Worm (Caenorhabditis elegans): Measurements from ENCODE around the gene C37C3.17.

The C37C3.17 gene

ce11 chrV:7855382-7855994, 6.2 kb downstream of the C37C3.17 start, which contains the start of gene C37C3.2 (continued):
- TF ChIP-seq mxl-3 (GFP tag; optimal IDR thresholded peaks at IDR 0.05) (no peak), ceh-82 (tag; optimal IDR thresholded peaks at IDR 0.05) (no peak), nhr-77 (tag; optimal IDR thresholded peaks at IDR 0.05) (peak; percentile 51), unc-62 (GFP tag; optimal IDR thresholded peaks at IDR 0.05 in 1 of 2) (no peak), unc-62 (tag; optimal IDR thresholded peaks at IDR 0.05) (no peak), skn-1 (tag; optimal IDR thresholded peaks at IDR 0.05) (no peak), ZK546.5 (tag; optimal IDR thresholded peaks at IDR 0.05) (no peak), F49E8.2 (tag; optimal IDR thresholded peaks at IDR 0.05; ENCODE audit: borderline replicate concordance) (no peak), daf-8 (GFP tag; IDR thresholded peaks at IDR 0.05) (no peak), nhr-42 (GFP tag; IDR thresholded peaks at IDR 0.05) (no peak), zfp-3 (GFP tag; conservative IDR thresholded peaks at IDR 0.05) (no peak), ctbp-1 (GFP tag; IDR thresholded peaks at IDR 0.05) (no peak), nhr-6 (tag; optimal IDR thresholded peaks at IDR 0.05) (no peak), spr-1 (tag; optimal IDR thresholded peaks at IDR 0.05) (peak; percentile 2), hlh-30 (tag; optimal IDR thresholded peaks at IDR 0.05; ENCODE audit: insufficient read depth) (peak; percentile 8), zip-2 (tag; optimal IDR thresholded peaks at IDR 0.05) (no peak)

- TF ChIP-seq mes-2 (tag; optimal IDR thresholded peaks at IDR 0.05; ENCODE audit: poor library complexity, severe bottlenecking), result peak; percentile 72
- no peak for TF ChIP-seq ZK546.5 (tag; optimal IDR thresholded peaks at IDR 0.05)
- TF ChIP-seq ztf-11 (tag; optimal IDR thresholded peaks at IDR 0.05), result no peak
- 0 out of 2 replicates have a peak, but pooled peaks have one; percentile 63 for TF ChIP-seq D1046.2 (GFP tag; IDR thresholded peaks at IDR 0.05)
- TF ChIP-seq ceh-32 (tag; optimal IDR thresholded peaks at IDR 0.05; ENCODE audit: poor library complexity), result no peak
- peak; percentile 31 for TF ChIP-seq dpl-1 (GFP tag; optimal IDR thresholded peaks at IDR 0.05)
- peak; percentile 55 for TF ChIP-seq ceh-20 (GFP tag; IDR thresholded peaks at IDR 0.05)
- no peak for TF ChIP-seq nhr-10 (tag; optimal IDR thresholded peaks at IDR 0.05)
- TF ChIP-seq unc-62 (GFP tag; optimal IDR thresholded peaks at IDR 0.05 in 1 of 2), result peak in 1 of 2 experiments; percentile 97
- no peak for TF ChIP-seq unc-62 (tag; optimal IDR thresholded peaks at IDR 0.05)
- peak; percentile 84 for TF ChIP-seq dmd-6 (GFP tag; IDR thresholded peaks at IDR 0.05)
- TF ChIP-seq egl-43 (GFP tag; IDR thresholded peaks at IDR 0.05), result peak; percentile 76; the same call in 1 of the 2 replicates
- TF ChIP-seq mxl-3 (GFP tag; optimal IDR thresholded peaks at IDR 0.05), result peak; percentile 84
- peak; percentile 53 for TF ChIP-seq T20F7.1 (GFP tag; optimal IDR thresholded peaks at IDR 0.05)
- no peak for TF ChIP-seq Y48G9A.11 (GFP tag; IDR thresholded peaks at IDR 0.05)
- no peak for TF ChIP-seq F10B5.3 (tag; optimal IDR thresholded peaks at IDR 0.05)
- TF ChIP-seq nhr-42 (GFP tag; IDR thresholded peaks at IDR 0.05), result peak; percentile 35; the same call in 1 of the 2 replicates
- peak; percentile 77 for TF ChIP-seq nhr-11 (tag; optimal IDR thresholded peaks at IDR 0.05)
- peak; percentile 12 for TF ChIP-seq F37D6.2 (tag; optimal IDR thresholded peaks at IDR 0.05)
- TF ChIP-seq nhr-102 (tag; optimal IDR thresholded peaks at IDR 0.05), result peak; percentile 60
- peak; percentile 50; the same call in 1 of the 2 replicates for TF ChIP-seq lin-1 (GFP tag; IDR thresholded peaks at IDR 0.05)
- TF ChIP-seq fkh-10 (GFP tag; optimal IDR thresholded peaks at IDR 0.05), result peak; percentile 23
- TF ChIP-seq nhr-48 (tag; optimal IDR thresholded peaks at IDR 0.05), result peak; percentile 56
- peak; percentile 60 for TF ChIP-seq nhr-6 (tag; optimal IDR thresholded peaks at IDR 0.05)
- peak; percentile 58 for TF ChIP-seq lin-38 (GFP tag; IDR thresholded peaks at IDR 0.05)
- TF ChIP-seq mdl-1 (tag; optimal IDR thresholded peaks at IDR 0.05), result peak; percentile 63 to 78
- TF ChIP-seq F26F4.8 (GFP tag; conservative IDR thresholded peaks at IDR 0.05), result no peak
- TF ChIP-seq jun-1 (tag; optimal IDR thresholded peaks at IDR 0.05), result peak; percentile 77
- TF ChIP-seq snpc-4 (tag; optimal IDR thresholded peaks at IDR 0.05), result peak; percentile 72
- TF ChIP-seq fos-1 (tag; optimal IDR thresholded peaks at IDR 0.05), result no peak
- no peak for TF ChIP-seq daf-16 (GFP tag; optimal IDR thresholded peaks at IDR 0.05)
- TF ChIP-seq daf-16 (tag; optimal IDR thresholded peaks at IDR 0.05), result peak; percentile 77
- peak; percentile 88 for TF ChIP-seq hlh-11 (tag; optimal IDR thresholded peaks at IDR 0.05)
- TF ChIP-seq pqm-1 (tag; optimal IDR thresholded peaks at IDR 0.05), result peak; percentile 26
- peak; percentile 68 for TF ChIP-seq T26A8.4 (GFP tag; IDR thresholded peaks at IDR 0.05)
- TF ChIP-seq arid-1 (GFP tag; conservative IDR thresholded peaks at IDR 0.05), result 0 out of 2 replicates have a peak, but pooled peaks have one; percentile 22
- peak; percentile 97 for TF ChIP-seq aha-1 (tag)
- peak in 1 of 2 experiments; percentile 64 for TF ChIP-seq hif-1 (tag; optimal IDR thresholded peaks at IDR 0.05)
- TF ChIP-seq dve-1 (tag; optimal IDR thresholded peaks at IDR 0.05; ENCODE audit: insufficient read depth), result peak; percentile 88
- TF ChIP-seq nhr-77 (tag; optimal IDR thresholded peaks at IDR 0.05), result peak; percentile 70
Observed at ce11 chrV:7854603-7855002, 7.1 kb downstream of the C37C3.17 start, which contains the start of the genes C37C3.9 and C37C3.18. Gene C37C3.9 (minus strand): TSS chrV:7854700. Gene C37C3.18 (plus strand): TSS chrV:7854993.
